Fruit fly (Drosophila melanogaster) whole organism, embryonic: ENCODE data around the gene CG43999.

Experiments
- CG17385 ChIP-seq: fragments of 200-800 bp; sonication (Bioruptor generic); optimal IDR thresholded peaks from 3 replicates; lab custom pipeline; 2018; ENCODE audit warnings: missing biosample characterization, mild to moderate bottlenecking, missing genetic modification characterization
- CG18262 ChIP-seq: fragments of 200-800 bp; optimal IDR thresholded peaks from 3 replicates; lab custom pipeline; 2019; ENCODE audit warnings: missing biosample characterization, mild to moderate bottlenecking, missing genetic modification characterization, moderate library complexity
- CG2199 ChIP-seq: fragments of 200-800 bp; sonication (Bioruptor generic); IDR thresholded peaks from 3 replicates; pipeline ENCODE4 v1.3.6; 2022; ENCODE audit warnings: missing biosample characterization, missing genetic modification characterization
- CG31224 ChIP-seq: fragments of 200-800 bp; sonication (Bioruptor generic); IDR thresholded peaks from 2 replicates; pipeline ENCODE4 v1.3.6; 2022; ENCODE audit warnings: missing biosample characterization, missing genetic modification characterization
- CG3163 ChIP-seq: fragments of 200-800 bp; sonication (Bioruptor generic); optimal IDR thresholded peaks from 3 replicates; lab custom pipeline; 2016; ENCODE audit warnings: missing biosample characterization, missing genetic modification characterization
- CG4360 ChIP-seq: fragments of 200-800 bp; sonication (Bioruptor generic); IDR thresholded peaks from 2 replicates; pipeline ENCODE4 v1.3.6; 2022; ENCODE audit warnings: missing biosample characterization, missing genetic modification characterization
- CG7839 ChIP-seq: fragments of 200-800 bp; sonication (Bioruptor generic); optimal IDR thresholded peaks from 3 replicates; lab custom pipeline; 2018; ENCODE audit warnings: missing biosample characterization, mild to moderate bottlenecking, missing genetic modification characterization, moderate library complexity
- CG8924 ChIP-seq: fragments of 200-800 bp; optimal IDR thresholded peaks from 3 replicates; lab custom pipeline; 2019; ENCODE audit warnings: missing biosample characterization, mild to moderate bottlenecking, missing genetic modification characterization, moderate library complexity
- CG9817 ChIP-seq: fragments of 200-800 bp; sonication (Bioruptor generic); optimal IDR thresholded peaks from 2 replicates; lab custom pipeline; 2018; ENCODE audit warnings: missing biosample characterization, mild to moderate bottlenecking, missing genetic modification characterization, moderate library complexity
- Deaf1 ChIP-seq: fragments of 200-800 bp; optimal IDR thresholded peaks from 3 replicates; lab custom pipeline; 2019; ENCODE audit warnings: missing biosample characterization, mild to moderate bottlenecking, missing genetic modification characterization, moderate library complexity
- Ets65A ChIP-seq: fragments of 200-800 bp; sonication (Bioruptor generic); peaks from one replicate; lab custom pipeline; 2016; ENCODE audit warnings: missing biosample characterization, missing genetic modification characterization
- Ets97D ChIP-seq: fragments of 200-800 bp; sonication (Bioruptor generic); optimal IDR thresholded peaks from 3 replicates; lab custom pipeline; 2016; ENCODE audit warnings: missing biosample characterization, missing genetic modification characterization
- HLH3B ChIP-seq: fragments of 200-800 bp; sonication (Bioruptor generic); IDR thresholded peaks from 2 replicates; pipeline ENCODE4 v1.3.6; 2022; ENCODE audit warnings: missing biosample characterization, missing genetic modification characterization
- Hr51 ChIP-seq, 2 experiments: fragments of 200-800 bp; sonication (Bioruptor generic); optimal IDR thresholded peaks; 2 replicates in 1 of 2; 3 replicates in 1 of 2; lab custom pipeline; 2016 to 2018; ENCODE audit warnings: missing biosample characterization in 2 of 2, missing genetic modification characterization in 2 of 2, mild to moderate bottlenecking in 1 of 2, moderate library complexity in 1 of 2
- Jarid2 ChIP-seq: fragments of 200-800 bp; sonication (Bioruptor generic); optimal IDR thresholded peaks from 3 replicates; lab custom pipeline; 2017; ENCODE audit warnings: mild to moderate bottlenecking, missing biosample characterization, missing genetic modification reagents, missing genetic modification characterization
- MBD-R2 ChIP-seq: fragments of 200-800 bp; sonication (Bioruptor generic); IDR thresholded peaks from 2 replicates; pipeline ENCODE4 v1.3.6; 2022; ENCODE audit warnings: missing biosample characterization, missing genetic modification characterization
- Med ChIP-seq: fragments of 200-800 bp; sonication (Bioruptor generic); peaks from one replicate; lab custom pipeline; 2016; ENCODE audit warnings: missing biosample characterization, missing genetic modification characterization, mild to moderate bottlenecking, inconsistent platforms, moderate library complexity
- Nf-YB ChIP-seq: fragments of 200-800 bp; sonication (Bioruptor generic); optimal IDR thresholded peaks from 3 replicates; lab custom pipeline; 2019; ENCODE audit warnings: missing biosample characterization, mild to moderate bottlenecking, missing genetic modification characterization, moderate library complexity
- Oaz ChIP-seq: fragments of 200-800 bp; sonication (Bioruptor generic); IDR thresholded peaks from 2 replicates; pipeline ENCODE4 v1.3.6; 2022; ENCODE audit warnings: missing biosample characterization, missing genetic modification characterization
- Oli ChIP-seq: fragments of 200-800 bp; sonication (Bioruptor generic); optimal IDR thresholded peaks from 2 replicates; lab custom pipeline; 2018; ENCODE audit warnings: missing biosample characterization, mild to moderate bottlenecking, missing genetic modification characterization, moderate library complexity
- Opbp ChIP-seq: fragments of 200-800 bp; sonication (Bioruptor generic); IDR thresholded peaks from 3 replicates; pipeline ENCODE4 v1.3.6; 2022; ENCODE audit warnings: missing biosample characterization, missing genetic modification characterization; ENCODE audit not compliant: partially characterized antibody
- Side ChIP-seq: fragments of 200-800 bp; sonication (Bioruptor generic); optimal IDR thresholded peaks from 2 replicates; lab custom pipeline; 2016; ENCODE audit warnings: missing biosample characterization, missing genetic modification characterization
- Ssrp ChIP-seq: fragments of 200-800 bp; sonication (Bioruptor generic); optimal IDR thresholded peaks from 2 replicates; lab custom pipeline; 2018; ENCODE audit warnings: missing biosample characterization, mild to moderate bottlenecking, missing genetic modification characterization, moderate library complexity
- Trl ChIP-seq, 3 experiments: fragments of >200 bp in 2 of 3; fragments of 200-800 bp in 1 of 3; sonication (Bioruptor generic) in 1 of 3; optimal IDR thresholded peaks; 2 replicates in 1 of 3; 3 replicates in 2 of 3; lab custom pipeline; 2016 to 2017; ENCODE audit warnings: missing biosample characterization in 1 of 3, missing genetic modification characterization in 1 of 3
- ash1 ChIP-seq: fragments of 200-800 bp; sonication (Bioruptor generic); optimal IDR thresholded peaks from 2 replicates; lab custom pipeline; 2018; ENCODE audit warnings: missing biosample characterization, mild to moderate bottlenecking, missing genetic modification characterization
- cg ChIP-seq: fragments of 200-800 bp; sonication (Bioruptor generic); optimal IDR thresholded peaks from 3 replicates; lab custom pipeline; 2019; ENCODE audit warnings: missing biosample characterization, mild to moderate bottlenecking, missing genetic modification characterization, moderate library complexity
- chif ChIP-seq, 2 experiments: fragments of 200-800 bp; sonication (Bioruptor generic); optimal IDR thresholded peaks; 3 replicates each; lab custom pipeline; 2016; ENCODE audit warnings: missing biosample characterization in 2 of 2, missing genetic modification characterization in 2 of 2
- ci ChIP-seq: fragments of 200-800 bp; sonication (Bioruptor generic); IDR thresholded peaks from 3 replicates; pipeline ENCODE4 v1.3.6; 2022; ENCODE audit warnings: missing biosample characterization, missing genetic modification characterization
- corto ChIP-seq: fragments of 200-800 bp; sonication (Bioruptor generic); optimal IDR thresholded peaks from 2 replicates; lab custom pipeline; 2016; ENCODE audit warnings: missing biosample characterization, mild to moderate bottlenecking, missing genetic modification characterization, moderate library complexity
- dpn ChIP-seq, 2 experiments: fragments of 200-800 bp; sonication (Bioruptor generic); optimal IDR thresholded peaks; 3 replicates each; lab custom pipeline; 2016; ENCODE audit warnings: missing biosample characterization in 2 of 2, missing genetic modification characterization in 2 of 2
- dysf ChIP-seq: fragments of 200-800 bp; sonication (Bioruptor generic); IDR thresholded peaks from 3 replicates; pipeline ENCODE4 v1.3.6; 2022; ENCODE audit warnings: missing biosample characterization, missing genetic modification characterization
- fd96Cb ChIP-seq: fragments of 200-800 bp; sonication (Bioruptor generic); optimal IDR thresholded peaks from 2 replicates; lab custom pipeline; 2018; ENCODE audit warnings: missing biosample characterization, mild to moderate bottlenecking, missing genetic modification characterization, moderate library complexity
- fru ChIP-seq: fragments of >200 bp; optimal IDR thresholded peaks from 2 replicates; lab custom pipeline; 2017
- gce ChIP-seq: fragments of 200-800 bp; sonication (Bioruptor generic); IDR thresholded peaks from 3 replicates; pipeline ENCODE4 v1.3.6; 2022; ENCODE audit warnings: missing biosample characterization, missing genetic modification characterization
- hkb ChIP-seq, 2 experiments: fragments of 200-800 bp in 1 of 2; fragments of >200 bp in 1 of 2; sonication (Bioruptor generic) in 1 of 2; IDR thresholded peaks in 1 of 2; optimal IDR thresholded peaks in 1 of 2; 2 replicates each; pipeline versions ENCODE4 v1.3.6 to Lab custom; 2017 to 2022; ENCODE audit warnings: missing biosample characterization in 1 of 2, missing genetic modification characterization in 1 of 2
- ind ChIP-seq: fragments of 200-800 bp; sonication (Bioruptor generic); optimal IDR thresholded peaks from 3 replicates; lab custom pipeline; 2016; ENCODE audit warnings: missing biosample characterization, missing genetic modification characterization
- insv ChIP-seq, 2 experiments: fragments of 200-800 bp; sonication (Bioruptor generic); optimal IDR thresholded peaks; 3 replicates each; lab custom pipeline; 2016 to 2018; ENCODE audit warnings: missing biosample characterization in 2 of 2, missing genetic modification characterization in 2 of 2
- luna ChIP-seq: fragments of 200-800 bp; sonication (Bioruptor generic); optimal IDR thresholded peaks from 2 replicates; lab custom pipeline; 2016; ENCODE audit warnings: missing biosample characterization, missing genetic modification characterization
- maf-S ChIP-seq: fragments of 200-800 bp; sonication (Bioruptor generic); optimal IDR thresholded peaks from 2 replicates; lab custom pipeline; 2016; ENCODE audit warnings: missing biosample characterization, missing genetic modification characterization
- phol ChIP-seq: fragments of 200-800 bp; sonication (Bioruptor generic); optimal IDR thresholded peaks from 3 replicates; lab custom pipeline; 2018; ENCODE audit warnings: missing biosample characterization, mild to moderate bottlenecking, missing genetic modification characterization, moderate library complexity
- repo ChIP-seq: fragments of 200-800 bp; sonication (Bioruptor generic); optimal IDR thresholded peaks from 2 replicates; lab custom pipeline; 2016; ENCODE audit warnings: missing biosample characterization, missing genetic modification characterization
- row ChIP-seq: fragments of 200-800 bp; sonication (Bioruptor generic); IDR thresholded peaks from 3 replicates; pipeline ENCODE4 v1.3.6; 2022; ENCODE audit warnings: missing biosample characterization, missing genetic modification characterization
- sna ChIP-seq: fragments of 200-800 bp; sonication (Bioruptor generic); IDR thresholded peaks from 2 replicates; pipeline ENCODE4 v1.3.6; 2022; ENCODE audit warnings: missing biosample characterization, missing genetic modification characterization; ENCODE audit not compliant: partially characterized antibody
- unpg ChIP-seq: fragments of 200-800 bp; sonication (Bioruptor generic); optimal IDR thresholded peaks from 3 replicates; lab custom pipeline; 2018; ENCODE audit warnings: missing biosample characterization, mild to moderate bottlenecking, missing genetic modification characterization, moderate library complexity
- zfh1 ChIP-seq: fragments of 200-800 bp; sonication (Bioruptor generic); IDR thresholded peaks from 3 replicates; pipeline ENCODE4 v1.3.6; 2022; ENCODE audit warnings: missing biosample characterization, missing genetic modification characterization

The CG43999 gene

dm6 chr3R:23889922-23890321 is 38.9 kb downstream of the CG43999 start, which contains the start of gene Pli (continued):
- TF ChIP-seq sna (GFP tag; lab: Robert Waterston, UW) (no peak), CG3163 (GFP tag; lab: Kevin White, UChicago) (peak; percentile 5)
- TF ChIP-seq, all 482 proteins: peak for 99

- TF ChIP-seq MBD-R2: no peak
- TF ChIP-seq Ets97D: no peak
- TF ChIP-seq HLH3B (GFP tag; lab: Robert Waterston, UW): peak; percentile 57; the same call in 1 of the 2 replicates
- peak; percentile 32 for TF ChIP-seq unpg (GFP tag; lab: Kevin White, UChicago)
- 0 out of 3 replicates have a peak, but pooled peaks have one; percentile 36 for TF ChIP-seq zfh1
- peak; percentile 29 for TF ChIP-seq CG17385
- TF ChIP-seq gce (GFP tag; lab: Robert Waterston, UW): no peak
- TF ChIP-seq CG18262 (tag; lab: Kevin White, UChicago): peak; percentile 23
- no peak for TF ChIP-seq cg (GFP tag; lab: Kevin White, UChicago)
- TF ChIP-seq CG8924 (tag; lab: Kevin White, UChicago): no peak
- TF ChIP-seq ash1 (GFP tag; lab: Kevin White, UChicago): no peak
- TF ChIP-seq dysf (GFP tag; lab: Robert Waterston, UW): peak; percentile 46; the same call in 1 of the 3 replicates
- peak; percentile 38 for TF ChIP-seq phol (tag; lab: Kevin White, UChicago)
- TF ChIP-seq Opbp (GFP tag; lab: Robert Waterston, UW): no peak
- no peak for TF ChIP-seq Ets65A (GFP tag; lab: Kevin White, UChicago)
- TF ChIP-seq row (GFP tag; lab: Robert Waterston, UW): peak; percentile 51
- TF ChIP-seq repo (GFP tag; lab: Kevin White, UChicago): peak; percentile 37
- TF ChIP-seq fru (lab: Kevin White, UChicago): no peak
- TF ChIP-seq maf-S (GFP tag; lab: Kevin White, UChicago): peak; percentile 4
- peak; percentile 21 for TF ChIP-seq fd96Cb (tag; lab: Kevin White, UChicago)
- peak in 1 of 2 experiments; percentile 6 for TF ChIP-seq dpn (GFP tag; optimal IDR thresholded peaks at IDR 0.05; lab: Kevin White, UChicago)
- TF ChIP-seq CG9817: no peak
- TF ChIP-seq Ssrp (tag; lab: Kevin White, UChicago): peak; percentile 31
- TF ChIP-seq CG7839 (tag; lab: Kevin White, UChicago): peak; percentile 30
- no peak for TF ChIP-seq Trl (optimal IDR thresholded peaks at IDR 0.05; lab: Kevin White, UChicago)
- peak; percentile 12 for TF ChIP-seq Trl (GFP tag; optimal IDR thresholded peaks at IDR 0.05; lab: Kevin White, UChicago)
- TF ChIP-seq insv (GFP tag; optimal IDR thresholded peaks at IDR 0.05; lab: Kevin White, UChicago): no peak
- TF ChIP-seq ci (GFP tag; lab: Robert Waterston, UW): peak; percentile 32; the same call in 1 of the 3 replicates
- TF ChIP-seq Oli: peak; percentile 48
- TF ChIP-seq Side (GFP tag; lab: Kevin White, UChicago): no peak
- TF ChIP-seq hkb (optimal IDR thresholded peaks at IDR 0.05; lab: Kevin White, UChicago): no peak
- 0 out of 2 replicates have a peak, but pooled peaks have one; percentile 28 for TF ChIP-seq hkb (GFP tag; IDR thresholded peaks at IDR 0.05; lab: Robert Waterston, UW)
- peak; percentile 66 for TF ChIP-seq corto (GFP tag; lab: Kevin White, UChicago)
- no peak for TF ChIP-seq CG31224
- peak in 1 of 2 experiments; percentile 30 for TF ChIP-seq Hr51 (GFP tag; optimal IDR thresholded peaks at IDR 0.05; lab: Kevin White, UChicago)
- TF ChIP-seq CG2199 (GFP tag; lab: Robert Waterston, UW): 0 out of 3 replicates have a peak, but pooled peaks have one; percentile 65
- TF ChIP-seq Oaz: no peak
- TF ChIP-seq chif (GFP tag; optimal IDR thresholded peaks at IDR 0.05; lab: Kevin White, UChicago): peak; percentile 8 to 21
- no peak for TF ChIP-seq luna (GFP tag; lab: Kevin White, UChicago)
- peak; percentile 73 for TF ChIP-seq CG4360 (GFP tag; lab: Robert Waterston, UW)
- TF ChIP-seq ind (GFP tag; lab: Kevin White, UChicago): peak; percentile 25
- peak; percentile 9 for TF ChIP-seq Deaf1
- TF ChIP-seq Med: peak; percentile 88
- no peak for TF ChIP-seq Jarid2
- TF ChIP-seq Nf-YB (GFP tag; lab: Kevin White, UChicago): peak; percentile 19
Measured at dm6 chr3R:23888273-23889220, 40.3 kb downstream of the CG43999 start.
